Worm (Caenorhabditis elegans): ENCODE measurements around the gene fbxa-48.

The fbxa-48 gene

DNA sequence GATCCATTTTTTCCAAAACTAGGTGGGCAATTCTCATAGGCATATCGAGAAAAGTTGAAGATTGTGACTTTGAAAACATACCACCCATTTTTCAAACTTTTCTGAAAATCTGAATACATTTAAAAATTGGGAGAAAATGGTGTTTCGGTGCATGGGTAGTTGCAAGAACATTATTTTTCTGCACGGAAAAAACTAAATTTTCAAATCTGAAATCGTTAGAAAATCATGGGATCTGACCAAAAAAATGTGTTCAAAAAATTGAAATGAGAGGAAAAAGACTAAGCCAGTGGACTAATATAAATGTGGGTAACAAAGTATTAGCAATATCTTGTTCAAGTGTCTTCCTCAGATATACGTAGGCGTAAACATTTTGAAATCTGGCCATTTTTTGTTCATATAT, 13.1 kb downstream of the fbxa-48 start, which contains the start of gene fbxa-43 (continued):
- no peak for TF ChIP-seq Y95B8A.8 (GFP tag; IDR thresholded peaks at IDR 0.05)

DNA sequence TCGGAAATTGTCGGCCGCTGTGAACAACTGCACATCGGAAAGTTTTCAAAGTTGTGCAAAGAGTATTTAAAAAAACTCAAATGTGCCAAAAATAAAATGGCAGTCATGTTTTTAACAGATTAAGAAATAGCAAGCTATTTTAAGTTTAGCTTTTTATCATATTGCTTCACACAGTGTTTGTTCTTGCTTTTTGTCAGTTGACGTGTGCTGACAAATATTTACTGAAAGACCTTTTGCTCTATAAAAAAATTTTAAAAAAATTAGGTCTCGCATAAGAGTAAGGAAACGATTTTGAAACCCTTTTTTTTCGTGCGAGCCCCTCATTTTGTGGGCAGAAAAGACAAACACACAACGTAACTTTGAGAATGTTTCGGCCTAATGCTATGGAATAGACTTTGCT, 16.5 kb downstream of the fbxa-48 start, which contains the start of gene fbxa-71:
Gene fbxa-71 (plus strand): TSS at position 301 of the 400 bp plus-strand sequence.
- TF ChIP-seq let-607 (tag; optimal IDR thresholded peaks at IDR 0.05): no peak
- TF ChIP-seq C17E4.6 (GFP tag; IDR thresholded peaks at IDR 0.05): no peak
- no peak for TF ChIP-seq cebp-2 (GFP tag; IDR thresholded peaks at IDR 0.05)
- no peak for TF ChIP-seq egl-44 (GFP tag; IDR thresholded peaks at IDR 0.05)
- no peak for TF ChIP-seq bed-1 (GFP tag; IDR thresholded peaks at IDR 0.05)
- TF ChIP-seq ztf-28 (GFP tag; IDR thresholded peaks at IDR 0.05): no peak
- TF ChIP-seq Y95B8A.8 (GFP tag; IDR thresholded peaks at IDR 0.05): no peak
- no peak for TF ChIP-seq ccch-3 (GFP tag; optimal IDR thresholded peaks at IDR 0.05)
- no peak for TF ChIP-seq nhr-179 (tag; optimal IDR thresholded peaks at IDR 0.05)
- TF ChIP-seq B0019.2 (GFP tag; conservative IDR thresholded peaks at IDR 0.05): no peak
- TF ChIP-seq Y67H2A.10 (GFP tag; conservative IDR thresholded peaks at IDR 0.05): no peak
- no peak for TF ChIP-seq Y56A3A.18 (GFP tag; IDR thresholded peaks at IDR 0.05)
- no peak for TF ChIP-seq ceh-91 (GFP tag; IDR thresholded peaks at IDR 0.05)
- no peak for TF ChIP-seq F39B2.1 (GFP tag; IDR thresholded peaks at IDR 0.05)
- TF ChIP-seq rpc-1 (optimal IDR thresholded peaks at IDR 0.05): no peak
- no peak for TF ChIP-seq rpc-1 (tag; optimal IDR thresholded peaks at IDR 0.05)
- no peak for TF ChIP-seq F23B12.7 (tag; optimal IDR thresholded peaks at IDR 0.05; ENCODE audit: insufficient read depth)

DNA sequence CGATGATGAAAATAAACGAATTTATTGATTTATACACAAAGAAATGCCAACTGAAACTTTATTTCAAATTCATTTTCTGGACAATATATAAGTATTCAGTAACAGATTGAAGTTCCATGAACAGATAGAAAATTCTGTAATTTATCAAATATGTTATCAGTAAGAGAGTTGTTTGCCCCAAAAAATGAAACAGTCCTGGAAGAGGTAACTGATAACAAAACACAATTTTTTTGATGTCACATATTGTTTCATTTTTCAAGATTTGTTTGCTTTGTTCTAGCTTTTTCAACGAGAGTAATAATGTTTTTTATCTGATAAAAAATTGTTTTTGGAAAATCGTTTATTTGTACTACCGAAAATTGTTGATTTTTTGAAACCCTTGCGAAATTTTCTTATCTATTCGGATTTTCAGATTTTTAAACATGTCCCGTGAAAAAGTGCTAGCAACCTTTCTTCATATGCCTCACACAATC, 18.9 kb downstream of the fbxa-48 start, which contains the start of gene fbxa-73:
Gene fbxa-73 (plus strand): TSS at position 423 of the 473 bp plus-strand sequence.
- TF ChIP-seq nfya-2 (GFP tag; IDR thresholded peaks at IDR 0.05) (no peak), nhr-80 (tag; optimal IDR thresholded peaks at IDR 0.05) (peak; percentile 26), madf-8 (GFP tag; conservative IDR thresholded peaks at IDR 0.05) (no peak), snpc-1.1 (tag; optimal IDR thresholded peaks at IDR 0.05; ENCODE audit: insufficient read depth) (no peak), tbx-9 (tag; optimal IDR thresholded peaks at IDR 0.05; ENCODE audit: borderline replicate concordance) (no peak), athp-1 (tag; optimal IDR thresholded peaks at IDR 0.05) (no peak)

DNA sequence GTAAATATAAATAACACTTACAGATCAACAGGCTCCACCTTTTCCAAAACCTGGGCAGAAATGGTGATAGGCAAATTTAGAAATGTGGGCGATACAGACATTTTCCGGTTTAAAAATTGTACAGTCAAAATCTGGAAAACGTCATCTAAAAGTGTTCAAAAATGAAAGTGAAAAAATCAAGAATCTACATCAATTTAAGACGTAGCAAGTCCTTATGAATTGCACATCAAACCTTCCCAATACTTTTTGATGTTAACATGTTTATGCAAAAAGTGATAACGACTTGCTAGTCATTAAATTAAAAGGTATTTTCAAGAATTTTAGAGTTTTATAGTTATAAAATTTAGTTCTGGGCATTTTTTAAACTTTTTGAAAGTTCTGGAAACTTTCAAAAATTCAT, 20.6 kb downstream of the fbxa-48 start, which contains the start of gene fbxa-7:
Gene fbxa-7 (minus strand): TSS at position 101 of the 400 bp plus-strand sequence.
- no peak for TF ChIP-seq ztf-28 (GFP tag; IDR thresholded peaks at IDR 0.05)
- TF ChIP-seq ceh-27 (GFP tag; optimal IDR thresholded peaks at IDR 0.05): no peak
- no peak for TF ChIP-seq zim-3 (tag; optimal IDR thresholded peaks at IDR 0.05)

DNA sequence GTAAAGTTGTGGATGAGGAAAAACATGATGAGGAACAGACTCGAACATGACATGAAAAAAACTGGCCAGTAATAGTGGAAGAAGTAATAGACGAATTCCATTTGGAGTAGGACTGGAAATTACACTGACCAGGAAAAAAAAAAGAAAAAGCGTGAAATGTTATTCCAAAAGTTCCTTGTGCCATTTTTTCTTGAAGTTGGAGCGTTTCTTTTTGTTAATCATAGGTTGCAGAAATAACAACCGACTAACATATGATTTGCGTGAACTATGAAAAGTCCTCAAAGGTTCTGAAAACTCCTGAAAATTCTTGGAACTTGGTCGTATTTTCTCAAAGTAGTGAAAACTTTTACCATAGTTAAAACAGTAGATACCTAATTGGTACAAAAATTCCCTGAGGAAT, 26.2 kb downstream of the fbxa-48 start, which contains the start of gene srd-67:
Gene srd-67 (minus strand): TSS at position 101 of the 400 bp plus-strand sequence.
- TF ChIP-seq ceh-91 (GFP tag; IDR thresholded peaks at IDR 0.05) (no peak), cebp-1 (GFP tag; IDR thresholded peaks at IDR 0.05) (no peak), cebp-1 (tag; optimal IDR thresholded peaks at IDR 0.05) (no peak), Y79H2A.3 (GFP tag; conservative IDR thresholded peaks at IDR 0.05) (no peak), somi-1 (GFP tag; optimal IDR thresholded peaks at IDR 0.05) (no peak), mcd-1 (GFP tag; IDR thresholded peaks at IDR 0.05) (no peak), F37B4.10 (GFP tag; IDR thresholded peaks at IDR 0.05) (no peak), K11D2.4 (GFP tag; IDR thresholded peaks at IDR 0.05) (no peak), nhr-90 (tag; optimal IDR thresholded peaks at IDR 0.05) (no peak), B0019.2 (GFP tag; conservative IDR thresholded peaks at IDR 0.05) (no peak), tbx-9 (tag; optimal IDR thresholded peaks at IDR 0.05; ENCODE audit: borderline replicate concordance) (no peak), lir-1 (GFP tag; conservative IDR thresholded peaks at IDR 0.05) (no peak), cebp-2 (GFP tag; IDR thresholded peaks at IDR 0.05) (no peak), ztf-28 (GFP tag; IDR thresholded peaks at IDR 0.05) (no peak), C06A6.2 (GFP tag; conservative IDR thresholded peaks at IDR 0.05) (no peak), madf-8 (GFP tag; conservative IDR thresholded peaks at IDR 0.05) (no peak), F55B11.4 (tag; optimal IDR thresholded peaks at IDR 0.05; ENCODE audit: borderline replicate concordance, insufficient read depth) (no peak), rpc-1 (optimal IDR thresholded peaks at IDR 0.05) (no peak), rpc-1 (tag; optimal IDR thresholded peaks at IDR 0.05) (no peak)
